Worm (Caenorhabditis elegans): ENCODE measurements around the gene sgo-1.

sgo-1 gene

ce11 chrIV:7817852-7818251 lies 21.6 kb upstream of the sgo-1 start, which contains the start of gene ric-3 (continued):
- TF ChIP-seq ceh-90 (tag; optimal IDR thresholded peaks at IDR 0.05) (peak; percentile 16), nhr-20 (tag; optimal IDR thresholded peaks at IDR 0.05) (peak; percentile 50), irx-1 (tag; optimal IDR thresholded peaks at IDR 0.05) (peak; percentile 48), snu-23 (GFP tag; optimal IDR thresholded peaks at IDR 0.05) (peak; percentile 78), tbx-2 (tag; optimal IDR thresholded peaks at IDR 0.05) (peak; percentile 72)

ce11 chrIV:7816402-7817102 lies 20.3 kb upstream of the sgo-1 start:
- TF ChIP-seq egl-27 (tag; optimal IDR thresholded peaks at IDR 0.05) (no peak), pqm-1 (tag; optimal IDR thresholded peaks at IDR 0.05) (no peak), lir-3 (tag; optimal IDR thresholded peaks at IDR 0.05; ENCODE audit: poor library complexity) (peak; percentile 73), ceh-63 (GFP tag; optimal IDR thresholded peaks at IDR 0.05) (no peak), F16B12.6 (tag; optimal IDR thresholded peaks at IDR 0.05) (no peak), xbp-1 (tag; optimal IDR thresholded peaks at IDR 0.05) (peak; percentile 49), lin-39 (tag; optimal IDR thresholded peaks at IDR 0.05) (no peak), C04F5.9 (tag; optimal IDR thresholded peaks at IDR 0.05) (peak; percentile 40), mab-9 (GFP tag; IDR thresholded peaks at IDR 0.05) (no peak; the same call in 1 of the 2 replicates), pax-3 (tag; optimal IDR thresholded peaks at IDR 0.05) (peak; percentile 53), ets-5 (GFP tag; IDR thresholded peaks at IDR 0.05) (no peak), efl-3 (GFP tag; optimal IDR thresholded peaks at IDR 0.05) (no peak), unc-86 (tag; optimal IDR thresholded peaks at IDR 0.05) (no peak), hpl-2 (GFP tag; optimal IDR thresholded peaks at IDR 0.05) (no peak), fkh-8 (tag; optimal IDR thresholded peaks at IDR 0.05) (no peak), ceh-88 (GFP tag; IDR thresholded peaks at IDR 0.05) (no peak; the same call in 1 of the 2 replicates), nhr-12 (tag; optimal IDR thresholded peaks at IDR 0.05) (no peak), Y116A8C.19 (tag; optimal IDR thresholded peaks at IDR 0.05; ENCODE audit: borderline replicate concordance) (peak; percentile 6), C34B4.2 (tag; optimal IDR thresholded peaks at IDR 0.05) (no peak), nhr-84 (tag; optimal IDR thresholded peaks at IDR 0.05) (no peak), ama-1 (optimal IDR thresholded peaks at IDR 0.05) (no peak), ztf-11 (tag; optimal IDR thresholded peaks at IDR 0.05) (peak in 1 of 2 experiments; percentile 71), dsc-1 (tag; optimal IDR thresholded peaks at IDR 0.05) (peak; percentile 66), nhr-77 (tag; optimal IDR thresholded peaks at IDR 0.05) (no peak), zip-4 (GFP tag; optimal IDR thresholded peaks at IDR 0.05) (no peak), mdl-1 (tag; optimal IDR thresholded peaks at IDR 0.05) (no peak), hlh-17 (GFP tag; optimal IDR thresholded peaks at IDR 0.05; ENCODE audit: borderline replicate concordance) (no peak), fos-1 (tag; optimal IDR thresholded peaks at IDR 0.05) (no peak), ceh-90 (tag; optimal IDR thresholded peaks at IDR 0.05) (peak; percentile 82), hlh-4 (tag; optimal IDR thresholded peaks at IDR 0.05) (no peak), vab-15 (tag; optimal IDR thresholded peaks at IDR 0.05) (no peak), fkh-4 (tag; optimal IDR thresholded peaks at IDR 0.05; ENCODE audit: borderline replicate concordance) (peak; percentile 60), lin-14 (GFP tag; optimal IDR thresholded peaks at IDR 0.05) (peak; percentile 54), efl-1 (optimal IDR thresholded peaks at IDR 0.05) (peak; percentile 53 to 89), efl-1 (GFP tag; optimal IDR thresholded peaks at IDR 0.05 in 1 of 2) (peak; percentile 87 to 99), snpc-4 (tag; optimal IDR thresholded peaks at IDR 0.05) (no peak), nhr-90 (tag; optimal IDR thresholded peaks at IDR 0.05; ENCODE audit: poor library complexity) (peak; percentile 79), grh-1 (GFP tag; IDR thresholded peaks at IDR 0.05) (peak; percentile 73), skn-1 (tag; optimal IDR thresholded peaks at IDR 0.05) (peak; percentile 5), nhr-76 (tag; optimal IDR thresholded peaks at IDR 0.05) (no peak), sptf-1 (tag; optimal IDR thresholded peaks at IDR 0.05) (no peak), fkh-10 (GFP tag; optimal IDR thresholded peaks at IDR 0.05) (no peak), nhr-11 (tag; optimal IDR thresholded peaks at IDR 0.05) (no peak), blmp-1 (tag; optimal IDR thresholded peaks at IDR 0.05) (peak; percentile 28), nhr-237 (tag; optimal IDR thresholded peaks at IDR 0.05) (no peak), jun-1 (tag; optimal IDR thresholded peaks at IDR 0.05) (no peak)
